Fruit fly (Drosophila melanogaster) whole organism, adult: ENCODE data around the gene CG42300.

Experiments
- CG5204 ChIP-seq: fragments of 200-800 bp; sonication (Bioruptor generic); optimal IDR thresholded peaks from 2 replicates; lab custom pipeline; 2016; ENCODE audit warnings: missing biosample characterization, missing genetic modification characterization
- CG7045 ChIP-seq: fragments of 200-800 bp; sonication (Bioruptor generic); optimal IDR thresholded peaks from 2 replicates; lab custom pipeline; 2017; ENCODE audit warnings: missing biosample characterization, mild to moderate bottlenecking, missing genetic modification characterization
- CG7101 ChIP-seq: fragments of 200-800 bp; sonication (Bioruptor generic); optimal IDR thresholded peaks from 2 replicates; lab custom pipeline; 2018; ENCODE audit warnings: missing biosample characterization, mild to moderate bottlenecking, missing genetic modification characterization, moderate library complexity
- Clk ChIP-seq: fragments of 200-800 bp; sonication (Bioruptor generic); optimal IDR thresholded peaks from 2 replicates; lab custom pipeline; 2017; ENCODE audit warnings: missing biosample characterization, missing genetic modification characterization
- Crg-1 ChIP-seq: fragments of 200-800 bp; sonication (Bioruptor generic); optimal IDR thresholded peaks from 2 replicates; lab custom pipeline; 2016; ENCODE audit warnings: missing biosample characterization, missing genetic modification characterization
- bab1 ChIP-seq: fragments of 200-800 bp; sonication (Bioruptor generic); optimal IDR thresholded peaks from 3 replicates; lab custom pipeline; 2019; ENCODE audit warnings: missing biosample characterization, mild to moderate bottlenecking, missing genetic modification characterization, moderate library complexity
- cic ChIP-seq: fragments of 200-800 bp; sonication (Bioruptor generic); optimal IDR thresholded peaks from 2 replicates; lab custom pipeline; 2017; ENCODE audit warnings: missing biosample characterization, mild to moderate bottlenecking, missing genetic modification characterization, moderate library complexity
- kay ChIP-seq: fragments of 200-800 bp; sonication (Bioruptor generic); peaks from one replicate; lab custom pipeline; 2016; ENCODE audit warnings: missing biosample characterization, missing genetic modification characterization, borderline replicate concordance
- ovo ChIP-seq: fragments of 200-800 bp; sonication (Bioruptor generic); optimal IDR thresholded peaks from 2 replicates; lab custom pipeline; 2016; ENCODE audit warnings: missing biosample characterization, missing genetic modification characterization

dm6 chrX:15582853-15583252 is 27.0 kb upstream of the CG42300 start, which contains the start of the genes CG9215 and CG8097:
- TF ChIP-seq kay (GFP tag; lab: Kevin White, UChicago) (no peak), ovo (GFP tag; lab: Kevin White, UChicago) (peak; percentile 38), Crg-1 (GFP tag; lab: Kevin White, UChicago) (peak; percentile 51), CG5204 (GFP tag; lab: Kevin White, UChicago) (peak; percentile 64), Clk (GFP tag; lab: Kevin White, UChicago) (no peak), CG7101 (tag; lab: Kevin White, UChicago) (peak; percentile 58), CG7045 (GFP tag; lab: Kevin White, UChicago) (no peak), cic (GFP tag; lab: Kevin White, UChicago) (no peak), bab1 (peak; percentile 65)
